Worm (Caenorhabditis elegans): ENCODE results near the gene Y75B8A.31.

DNA sequence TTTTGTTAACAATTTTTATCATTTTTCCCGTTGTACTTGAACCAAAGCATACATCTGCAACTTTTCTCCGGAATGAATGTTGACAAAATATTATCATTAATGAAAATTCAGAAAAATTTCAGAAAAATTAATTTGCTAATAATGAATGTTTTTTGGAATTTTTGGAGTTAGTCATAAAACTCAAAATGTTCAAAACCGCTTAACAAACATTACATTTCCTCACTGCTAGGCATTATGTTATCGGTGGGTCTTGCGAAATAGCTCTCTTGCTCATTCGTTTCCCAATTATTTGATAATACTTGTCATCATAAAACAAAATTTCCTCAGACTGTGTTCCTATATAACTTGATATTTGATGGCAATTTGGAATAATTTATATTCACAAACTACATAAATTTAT lies 38.6 kb upstream of the Y75B8A.31 start, which contains the start of gene Y75B8A.39:
- no peak for TF ChIP-seq unc-62 (GFP tag; optimal IDR thresholded peaks at IDR 0.05)
- no peak for TF ChIP-seq mab-5 (tag; optimal IDR thresholded peaks at IDR 0.05)
